ENCODE assay signal across 1 fruit fly cellular context in genomic region chr3R:9767620-9768592, dm6.
TF ChIP-seq lines count a peak whose summit lies in the region.

TSS of gene Naa80 (plus strand) at chr3R:9767834.

TF ChIP-seq in whole organism, embryonic, 481 proteins besides CTCF, POLR2A, EP300 and RAD21 (continued from another document and continues in another):
- TF ChIP-seq Xrp1 (GFP tag; IDR thresholded peaks at IDR 0.05; lab: Robert Waterston, UW) (peak; percentile 59; the same call in 1 of the 2 replicates), Oaz (GFP tag; IDR thresholded peaks at IDR 0.05; lab: Robert Waterston, UW) (no peak), sr (GFP tag; IDR thresholded peaks at IDR 0.05; lab: Robert Waterston, UW) (no peak), nau (GFP tag; optimal IDR thresholded peaks at IDR 0.05; lab: Kevin White, UChicago) (no peak), Kr (GFP tag; optimal IDR thresholded peaks at IDR 0.05; lab: Kevin White, UChicago) (no peak), trh (GFP tag; optimal IDR thresholded peaks at IDR 0.05; lab: Kevin White, UChicago) (peak; percentile 19), grn (GFP tag; optimal IDR thresholded peaks at IDR 0.05; lab: Kevin White, UChicago) (peak; percentile 10), BtbVII (GFP tag; optimal IDR thresholded peaks at IDR 0.05; lab: Kevin White, UChicago) (peak; percentile 4), Rfx (GFP tag; IDR thresholded peaks at IDR 0.05; lab: Robert Waterston, UW) (peak; percentile 88), psq (GFP tag; optimal IDR thresholded peaks at IDR 0.05; lab: Kevin White, UChicago) (no peak), CG7839 (tag; optimal IDR thresholded peaks at IDR 0.05; lab: Kevin White, UChicago) (peak; percentile 54), sob (GFP tag; IDR thresholded peaks at IDR 0.05; lab: Robert Waterston, UW) (peak; percentile 86), HHEX (GFP tag; optimal IDR thresholded peaks at IDR 0.05; lab: Kevin White, UChicago) (peak; percentile 66), mirr (GFP tag; optimal IDR thresholded peaks at IDR 0.05; lab: Kevin White, UChicago) (peak; percentile 28), h (optimal IDR thresholded peaks at IDR 0.05; lab: Kevin White, UChicago) (no peak), emc (GFP tag; optimal IDR thresholded peaks at IDR 0.05; lab: Kevin White, UChicago) (peak; percentile 32), Hr3 (GFP tag; optimal IDR thresholded peaks at IDR 0.05; lab: Kevin White, UChicago) (peak; percentile 54), CG2120 (GFP tag; optimal IDR thresholded peaks at IDR 0.05; lab: Kevin White, UChicago) (peak; percentile 89), Myb (GFP tag; optimal IDR thresholded peaks at IDR 0.05; lab: Kevin White, UChicago) (peak; percentile 96), gcm2 (GFP tag; optimal IDR thresholded peaks at IDR 0.05; lab: Kevin White, UChicago) (no peak), CG12391 (tag; optimal IDR thresholded peaks at IDR 0.05; lab: Kevin White, UChicago) (peak; percentile 38), lbe (GFP tag; optimal IDR thresholded peaks at IDR 0.05; lab: Kevin White, UChicago) (peak; percentile 63), CG31388 (GFP tag; optimal IDR thresholded peaks at IDR 0.05; lab: Kevin White, UChicago) (no peak), esg (GFP tag; conservative IDR thresholded peaks at IDR 0.05; lab: Robert Waterston, UW) (no peak), insv (GFP tag; optimal IDR thresholded peaks at IDR 0.05; lab: Kevin White, UChicago) (peak in 1 of 2 experiments; percentile 41), pita (GFP tag; optimal IDR thresholded peaks at IDR 0.05; lab: Kevin White, UChicago) (no peak), pum (GFP tag; optimal IDR thresholded peaks at IDR 0.05; lab: Kevin White, UChicago) (peak; percentile 78), ash1 (GFP tag; optimal IDR thresholded peaks at IDR 0.05; lab: Kevin White, UChicago) (peak; percentile 25), CG6683 (GFP tag; optimal IDR thresholded peaks at IDR 0.05; lab: Kevin White, UChicago) (no peak), jigr1 (GFP tag; IDR thresholded peaks at IDR 0.05; lab: Robert Waterston, UW) (no peak), mld (GFP tag; IDR thresholded peaks at IDR 0.05; lab: Robert Waterston, UW; ENCODE audit: partially characterized antibody) (no peak), CG6765 (GFP tag; optimal IDR thresholded peaks at IDR 0.05; lab: Kevin White, UChicago) (peak; percentile 35), CG8359 (GFP tag; optimal IDR thresholded peaks at IDR 0.05; lab: Kevin White, UChicago; ENCODE audit: borderline replicate concordance) (no peak), dati (GFP tag; IDR thresholded peaks at IDR 0.05; lab: Robert Waterston, UW) (no peak), Hr78 (GFP tag; optimal IDR thresholded peaks at IDR 0.05; lab: Kevin White, UChicago) (no peak), Fer2 (tag; optimal IDR thresholded peaks at IDR 0.05; lab: Kevin White, UChicago) (peak; percentile 8), ci (GFP tag; IDR thresholded peaks at IDR 0.05; lab: Robert Waterston, UW) (peak; percentile 85), toy (GFP tag; IDR thresholded peaks at IDR 0.05; lab: Robert Waterston, UW) (no peak; the same call in 1 of the 2 replicates), yki (optimal IDR thresholded peaks at IDR 0.05; lab: Kevin White, UChicago) (no peak), D19A (tag; optimal IDR thresholded peaks at IDR 0.05; lab: Kevin White, UChicago) (peak; percentile 25), unc-4 (GFP tag; IDR thresholded peaks at IDR 0.05; lab: Robert Waterston, UW; ENCODE audit: partially characterized antibody) (no peak; the same call in 1 of the 2 replicates), Mrtf (GFP tag; IDR thresholded peaks at IDR 0.05; lab: Robert Waterston, UW) (no peak), nerfin-1 (tag; optimal IDR thresholded peaks at IDR 0.05; lab: Kevin White, UChicago) (peak; percentile 21), CG10654 (GFP tag; optimal IDR thresholded peaks at IDR 0.05; lab: Kevin White, UChicago) (peak; percentile 51), CG10979 (tag; optimal IDR thresholded peaks at IDR 0.05; lab: Kevin White, UChicago) (peak; percentile 21), ssp (GFP tag; IDR thresholded peaks at IDR 0.05; lab: Robert Waterston, UW) (peak; percentile 41; the same call in 1 of the 2 replicates), Bdp1 (GFP tag; optimal IDR thresholded peaks at IDR 0.05; lab: Kevin White, UChicago) (peak; percentile 58), fru (optimal IDR thresholded peaks at IDR 0.05; lab: Kevin White, UChicago) (no peak), Max (GFP tag; optimal IDR thresholded peaks at IDR 0.05; lab: Kevin White, UChicago) (peak; percentile 57), sisA (GFP tag; IDR thresholded peaks at IDR 0.05; lab: Robert Waterston, UW) (peak; percentile 60), CG2129 (GFP tag; IDR thresholded peaks at IDR 0.05; lab: Robert Waterston, UW; ENCODE audit: partially characterized antibody) (no peak), NC2β (GFP tag; optimal IDR thresholded peaks at IDR 0.05; lab: Kevin White, UChicago) (peak; percentile 31), CG16815 (GFP tag; optimal IDR thresholded peaks at IDR 0.05; lab: Kevin White, UChicago) (peak; percentile 24), sima (GFP tag; optimal IDR thresholded peaks at IDR 0.05; lab: Kevin White, UChicago) (no peak), hth (optimal IDR thresholded peaks at IDR 0.05; lab: Kevin White, UChicago) (no peak), CG18262 (tag; optimal IDR thresholded peaks at IDR 0.05; lab: Kevin White, UChicago) (peak; percentile 11), MBD-R2 (GFP tag; IDR thresholded peaks at IDR 0.05; lab: Robert Waterston, UW) (peak; percentile 96), CG18011 (GFP tag; optimal IDR thresholded peaks at IDR 0.05; lab: Kevin White, UChicago) (peak; percentile 65), CG6791 (GFP tag; IDR thresholded peaks at IDR 0.05; lab: Robert Waterston, UW; ENCODE audit: partially characterized antibody) (peak; percentile 61; the same call in 1 of the 3 replicates), Rx (GFP tag; IDR thresholded peaks at IDR 0.05; lab: Robert Waterston, UW) (peak; percentile 70), CG31224 (GFP tag; IDR thresholded peaks at IDR 0.05; lab: Robert Waterston, UW) (peak; percentile 76), CG6272 (GFP tag; IDR thresholded peaks at IDR 0.05; lab: Robert Waterston, UW) (no peak), CG12942 (GFP tag; optimal IDR thresholded peaks at IDR 0.05; lab: Kevin White, UChicago) (peak; percentile 69), pros (GFP tag; optimal IDR thresholded peaks at IDR 0.05; lab: Kevin White, UChicago) (no peak), YL-1 (GFP tag; optimal IDR thresholded peaks at IDR 0.05; lab: Kevin White, UChicago) (peak; percentile 94), Blimp-1 (GFP tag; optimal IDR thresholded peaks at IDR 0.05; lab: Kevin White, UChicago) (no peak), CG6854 (GFP tag; optimal IDR thresholded peaks at IDR 0.05; lab: Kevin White, UChicago) (no peak), Doc3 (GFP tag; IDR thresholded peaks at IDR 0.05; lab: Robert Waterston, UW; ENCODE audit: partially characterized antibody) (no peak), CG11504 (tag; optimal IDR thresholded peaks at IDR 0.05; lab: Kevin White, UChicago) (no peak), sc (optimal IDR thresholded peaks at IDR 0.05; lab: Kevin White, UChicago) (no peak), sc (GFP tag; optimal IDR thresholded peaks at IDR 0.05; lab: Kevin White, UChicago) (no peak), gsb-n (tag; optimal IDR thresholded peaks at IDR 0.05; lab: Kevin White, UChicago) (no peak), cas (GFP tag; IDR thresholded peaks at IDR 0.05; lab: Robert Waterston, UW) (peak; percentile 26; the same call in 1 of the 2 replicates), CG17186 (GFP tag; optimal IDR thresholded peaks at IDR 0.05; lab: Kevin White, UChicago) (peak; percentile 64), Dip2 (GFP tag; IDR thresholded peaks at IDR 0.05; lab: Robert Waterston, UW) (no peak), br (optimal IDR thresholded peaks at IDR 0.05; lab: Kevin White, UChicago) (no peak), CG2712 (tag; optimal IDR thresholded peaks at IDR 0.05; lab: Kevin White, UChicago) (peak; percentile 35), CG16813 (GFP tag; IDR thresholded peaks at IDR 0.05; lab: Robert Waterston, UW; ENCODE audit: partially characterized antibody) (peak; percentile 46; the same call in 1 of the 3 replicates), B-H1 (GFP tag; IDR thresholded peaks at IDR 0.05; lab: Robert Waterston, UW) (no peak), Sin3A (optimal IDR thresholded peaks at IDR 0.05; lab: Kevin White, UChicago) (peak; percentile 76), CG2199 (GFP tag; IDR thresholded peaks at IDR 0.05; lab: Robert Waterston, UW) (peak; percentile 15; the same call in 1 of the 3 replicates), CG10959 (GFP tag; IDR thresholded peaks at IDR 0.05; lab: Robert Waterston, UW) (no peak), CHES-1-like (GFP tag; optimal IDR thresholded peaks at IDR 0.05; lab: Kevin White, UChicago) (peak; percentile 94), Ssrp (tag; optimal IDR thresholded peaks at IDR 0.05; lab: Kevin White, UChicago) (peak; percentile 12), nerfin-2 (GFP tag; IDR thresholded peaks at IDR 0.05; lab: Robert Waterston, UW; ENCODE audit: partially characterized antibody) (peak; percentile 47; the same call in 1 of the 2 replicates), zfh2 (GFP tag; optimal IDR thresholded peaks at IDR 0.05; lab: Kevin White, UChicago) (peak; percentile 89), bowl (GFP tag; IDR thresholded peaks at IDR 0.05; lab: Robert Waterston, UW) (no peak), Atf3 (GFP tag; optimal IDR thresholded peaks at IDR 0.05; lab: Kevin White, UChicago) (peak; percentile 45), ab (GFP tag; optimal IDR thresholded peaks at IDR 0.05; lab: Kevin White, UChicago) (no peak), Atf6 (GFP tag; IDR thresholded peaks at IDR 0.05; lab: Robert Waterston, UW) (peak; percentile 29; the same call in 1 of the 2 replicates), lmd (GFP tag; IDR thresholded peaks at IDR 0.05; lab: Robert Waterston, UW) (peak; percentile 55; the same call in 1 of the 2 replicates), corto (GFP tag; optimal IDR thresholded peaks at IDR 0.05; lab: Kevin White, UChicago) (no peak), prd (optimal IDR thresholded peaks at IDR 0.05; lab: Kevin White, UChicago) (no peak), prd (GFP tag; IDR thresholded peaks at IDR 0.05; lab: Robert Waterston, UW) (peak; percentile 61; the same call in 2 of the 3 replicates), D19B (GFP tag; optimal IDR thresholded peaks at IDR 0.05; lab: Kevin White, UChicago) (peak; percentile 8), da (GFP tag; optimal IDR thresholded peaks at IDR 0.05; lab: Kevin White, UChicago) (peak; percentile 38), twi (tag; optimal IDR thresholded peaks at IDR 0.05; lab: Kevin White, UChicago) (peak; percentile 5), Gug (GFP tag; IDR thresholded peaks at IDR 0.05; lab: Robert Waterston, UW) (peak; percentile 50; the same call in 2 of the 4 replicates), ro (GFP tag; IDR thresholded peaks at IDR 0.05; lab: Robert Waterston, UW) (no peak), CG11723 (GFP tag; optimal IDR thresholded peaks at IDR 0.05; lab: Kevin White, UChicago) (peak; percentile 45), Opbp (GFP tag; IDR thresholded peaks at IDR 0.05; lab: Robert Waterston, UW; ENCODE audit: partially characterized antibody) (peak; percentile 59), chinmo (GFP tag; IDR thresholded peaks at IDR 0.05; lab: Robert Waterston, UW; ENCODE audit: partially characterized antibody) (0 out of 4 replicates have a peak, but pooled peaks have one; percentile 22), salm (tag; optimal IDR thresholded peaks at IDR 0.05; lab: Kevin White, UChicago) (no peak), cwo (GFP tag; optimal IDR thresholded peaks at IDR 0.05; lab: Kevin White, UChicago) (peak; percentile 25), danr (GFP tag; IDR thresholded peaks at IDR 0.05; lab: Robert Waterston, UW) (0 out of 2 replicates have a peak, but pooled peaks have one; percentile 6), fd64A (GFP tag; optimal IDR thresholded peaks at IDR 0.05; lab: Kevin White, UChicago) (no peak), CG10565 (GFP tag; optimal IDR thresholded peaks at IDR 0.05; lab: Kevin White, UChicago) (no peak), CG7745 (tag; optimal IDR thresholded peaks at IDR 0.05; lab: Kevin White, UChicago) (no peak), CG8478 (optimal IDR thresholded peaks at IDR 0.05; lab: Kevin White, UChicago) (no peak), her (GFP tag; optimal IDR thresholded peaks at IDR 0.05; lab: Kevin White, UChicago) (peak; percentile 84), CG1792 (GFP tag; optimal IDR thresholded peaks at IDR 0.05; lab: Kevin White, UChicago) (peak; percentile 25), CG12299 (tag; optimal IDR thresholded peaks at IDR 0.05; lab: Kevin White, UChicago) (peak; percentile 31), so (GFP tag; IDR thresholded peaks at IDR 0.05; lab: Robert Waterston, UW) (no peak), CG14441 (GFP tag; IDR thresholded peaks at IDR 0.05; lab: Robert Waterston, UW) (peak; percentile 35; the same call in 1 of the 2 replicates), CG17612 (GFP tag; IDR thresholded peaks at IDR 0.05; lab: Robert Waterston, UW) (no peak), sug (tag; optimal IDR thresholded peaks at IDR 0.05; lab: Kevin White, UChicago) (peak; percentile 71), CG3065 (GFP tag; optimal IDR thresholded peaks at IDR 0.05; lab: Kevin White, UChicago) (peak; percentile 36), Drgx (GFP tag; IDR thresholded peaks at IDR 0.05; lab: Robert Waterston, UW) (peak; percentile 11; the same call in 1 of the 2 replicates), bsh (GFP tag; optimal IDR thresholded peaks at IDR 0.05; lab: Kevin White, UChicago) (peak in 1 of 2 experiments; percentile 35), slbo (GFP tag; IDR thresholded peaks at IDR 0.05; lab: Robert Waterston, UW) (peak; percentile 88), vfl (GFP tag; optimal IDR thresholded peaks at IDR 0.05; lab: Kevin White, UChicago) (peak; percentile 77), ap (GFP tag; IDR thresholded peaks at IDR 0.05; lab: Robert Waterston, UW) (no peak), CG18599 (GFP tag; optimal IDR thresholded peaks at IDR 0.05; lab: Kevin White, UChicago) (peak; percentile 74), CG4617 (GFP tag; optimal IDR thresholded peaks at IDR 0.05; lab: Kevin White, UChicago; ENCODE audit: borderline replicate concordance) (peak; percentile 98), ato (GFP tag; IDR thresholded peaks at IDR 0.05; lab: Robert Waterston, UW; ENCODE audit: partially characterized antibody) (no peak; the same call in 1 of the 2 replicates), cg (GFP tag; optimal IDR thresholded peaks at IDR 0.05; lab: Kevin White, UChicago) (peak; percentile 51), Optix (GFP tag; IDR thresholded peaks at IDR 0.05; lab: Robert Waterston, UW) (no peak), CG30431 (GFP tag; optimal IDR thresholded peaks at IDR 0.05; lab: Kevin White, UChicago) (no peak), bab2 (GFP tag; optimal IDR thresholded peaks at IDR 0.05; lab: Kevin White, UChicago) (peak; percentile 66), chif (GFP tag; optimal IDR thresholded peaks at IDR 0.05; lab: Kevin White, UChicago) (peak; percentile 12 to 72)
